Worm (Caenorhabditis elegans): ENCODE data around the gene F22H10.6.

DNA sequence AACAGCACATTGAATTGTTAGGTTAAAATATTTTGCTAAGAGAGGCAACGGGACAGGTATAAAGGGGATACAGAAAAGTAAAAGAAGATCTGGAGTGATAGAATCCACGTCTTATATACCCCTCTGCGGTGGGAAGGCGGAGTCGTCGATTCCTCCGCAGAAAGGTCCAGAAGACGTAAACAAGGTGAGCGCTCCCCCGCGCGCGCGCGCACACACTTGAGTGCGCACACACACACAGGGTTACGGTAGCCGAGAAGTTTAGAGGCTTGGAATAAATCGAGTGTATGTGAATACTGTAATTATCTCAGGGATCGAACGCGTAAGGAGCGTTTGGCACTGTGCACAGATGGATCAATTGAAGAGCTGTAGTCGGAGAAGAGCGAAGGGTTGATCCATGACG is 3.8 kb downstream of the F22H10.6 start:
- no peak for TF ChIP-seq aly-2 (tag; optimal IDR thresholded peaks at IDR 0.05)
- no peak for TF ChIP-seq unc-39 (tag; optimal IDR thresholded peaks at IDR 0.05)
- TF ChIP-seq Y105C5A.15 (GFP tag; IDR thresholded peaks at IDR 0.05): no peak
- TF ChIP-seq lsy-2 (tag; optimal IDR thresholded peaks at IDR 0.05): no peak
- TF ChIP-seq spr-1 (tag; optimal IDR thresholded peaks at IDR 0.05): no peak
- no peak for TF ChIP-seq ama-1 (optimal IDR thresholded peaks at IDR 0.05)
- TF ChIP-seq egl-43 (GFP tag; IDR thresholded peaks at IDR 0.05): no peak
- TF ChIP-seq mep-1 (tag; optimal IDR thresholded peaks at IDR 0.05): no peak
- TF ChIP-seq fos-1 (tag; optimal IDR thresholded peaks at IDR 0.05): no peak
- no peak for TF ChIP-seq nhr-11 (tag; optimal IDR thresholded peaks at IDR 0.05)
- no peak for TF ChIP-seq duxl-1 (tag; optimal IDR thresholded peaks at IDR 0.05; ENCODE audit: poor library complexity)
- no peak for TF ChIP-seq madf-5 (GFP tag; IDR thresholded peaks at IDR 0.05)
- TF ChIP-seq lin-39 (tag; optimal IDR thresholded peaks at IDR 0.05): no peak
